Fruit fly (Drosophila melanogaster): ENCODE measurements around the gene CG31816.

DNA sequence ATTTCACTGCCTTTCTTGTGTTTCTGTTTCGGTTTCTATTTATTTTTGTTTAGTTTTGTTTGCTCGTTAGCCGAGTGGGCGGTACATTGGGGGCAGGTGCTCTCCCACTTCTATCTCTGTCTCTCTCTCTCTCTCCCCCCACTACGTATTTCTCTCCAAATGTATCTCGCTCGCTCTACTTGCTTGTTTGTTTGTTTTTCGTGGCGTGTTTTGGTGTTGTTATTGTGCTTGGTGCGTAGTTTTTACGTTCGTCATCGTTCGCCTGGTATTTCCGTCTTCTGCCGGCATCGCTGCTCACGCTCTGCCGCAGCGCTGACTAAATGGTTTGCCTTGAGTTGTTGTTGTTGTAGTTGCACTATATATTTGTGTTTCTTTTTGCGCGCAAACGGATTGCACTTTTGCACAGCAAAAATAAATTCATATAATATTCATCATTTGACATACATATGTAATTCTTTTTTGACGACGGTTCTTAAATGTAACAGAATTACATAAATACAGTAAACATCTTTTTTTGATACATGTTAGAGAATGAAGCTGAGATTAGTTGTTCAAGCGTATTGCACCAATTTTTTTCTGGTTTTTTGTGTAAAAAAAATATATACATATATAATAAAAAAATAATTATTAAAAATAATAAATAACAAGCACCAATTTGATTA lies 8.0 kb upstream of the CG31816 start:
- peak; percentile 26 for TF ChIP-seq CG7101 (tag; optimal IDR thresholded peaks at IDR 0.05)
- peak; percentile 28 for TF ChIP-seq CG33017 (tag; optimal IDR thresholded peaks at IDR 0.05)
- TF ChIP-seq kay (GFP tag; ENCODE audit: borderline replicate concordance): peak; percentile 94
- TF ChIP-seq Crg-1 (GFP tag; optimal IDR thresholded peaks at IDR 0.05): no peak
- peak; percentile 22 for TF ChIP-seq Mnt (GFP tag; optimal IDR thresholded peaks at IDR 0.05)
